Worm (Caenorhabditis elegans) whole organism, young adult: ENCODE measurements around the gene Y54G2A.49.

Experiments used
- B0019.2 ChIP-seq: fragments of 200-800 bp; sonication (Bioruptor generic); conservative IDR thresholded peaks from 2 replicates; pipeline ENCODE4 v1.3.6; 2022; ENCODE audit warnings: missing genetic modification reagents, missing genetic modification characterization, missing compliant biosample characterization
- B0035.1 ChIP-seq: sonication (generic microtip); optimal IDR thresholded peaks from 2 replicates; lab custom pipeline; 2016; ENCODE audit warnings: missing genetic modification characterization, mild to moderate bottlenecking, missing compliant biosample characterization, missing genotype, missing genetic modification reagents
- B0336.3 ChIP-seq: fragments of 200-800 bp; sonication (Bioruptor generic); IDR thresholded peaks from 2 replicates; pipeline ENCODE4 v1.3.6; 2022; ENCODE audit warnings: missing genetic modification characterization, missing compliant biosample characterization
- C06A6.2 ChIP-seq: fragments of 200-800 bp; sonication (Bioruptor generic); conservative IDR thresholded peaks from 2 replicates; pipeline ENCODE4 v1.3.6; 2022; ENCODE audit warnings: missing genetic modification characterization, missing compliant biosample characterization
- D2030.7 ChIP-seq: fragments of 200-800 bp; sonication (Bioruptor generic); IDR thresholded peaks from 2 replicates; pipeline ENCODE4 v1.3.6; 2022; ENCODE audit warnings: missing genetic modification reagents, missing genetic modification characterization, missing compliant biosample characterization
- F10E7.11 ChIP-seq: sonication (generic microtip); optimal IDR thresholded peaks from 2 replicates; lab custom pipeline; 2017; ENCODE audit warnings: mild to moderate bottlenecking, missing genetic modification characterization, moderate library complexity, missing compliant biosample characterization
- F55B11.4 ChIP-seq: sonication (generic microtip); optimal IDR thresholded peaks from 2 replicates; lab custom pipeline; 2016; ENCODE audit warnings: missing compliant biosample characterization, missing genetic modification characterization, borderline replicate concordance; ENCODE audit not compliant: insufficient read depth
- Y56A3A.18 ChIP-seq: fragments of 200-800 bp; sonication (Bioruptor generic); IDR thresholded peaks from 2 replicates; pipeline ENCODE4 v1.3.6; 2022; ENCODE audit warnings: missing genetic modification reagents, missing genetic modification characterization, missing compliant biosample characterization
- Y95B8A.8 ChIP-seq: fragments of 200-800 bp; sonication (Bioruptor generic); IDR thresholded peaks from 2 replicates; pipeline ENCODE4 v1.3.6; 2022; ENCODE audit warnings: missing genetic modification reagents, missing genetic modification characterization, missing compliant biosample characterization
- akir-1 ChIP-seq: fragments of 200-800 bp; sonication (Bioruptor generic); optimal IDR thresholded peaks from 2 replicates; lab custom pipeline; 2018; ENCODE audit warnings: mild to moderate bottlenecking, missing genetic modification characterization, moderate library complexity, missing compliant biosample characterization
- atf-7 ChIP-seq: sonication (generic microtip); optimal IDR thresholded peaks from 2 replicates; lab custom pipeline; 2017; ENCODE audit warnings: mild to moderate bottlenecking, missing genetic modification characterization, missing compliant biosample characterization
- bed-2 ChIP-seq: fragments of 200-800 bp; sonication (Bioruptor generic); IDR thresholded peaks from 2 replicates; pipeline ENCODE4 v1.3.6; 2022; ENCODE audit warnings: missing genetic modification reagents, missing genetic modification characterization, missing compliant biosample characterization
- ccch-3 ChIP-seq: fragments of 200-800 bp; sonication (Bioruptor generic); optimal IDR thresholded peaks from 2 replicates; lab custom pipeline; 2018; ENCODE audit warnings: mild to moderate bottlenecking, missing genetic modification characterization, missing compliant biosample characterization
- ceh-58 ChIP-seq: fragments of 200-800 bp; sonication (Bioruptor generic); IDR thresholded peaks from 2 replicates; pipeline ENCODE4 v1.3.6; 2022; ENCODE audit warnings: missing genetic modification characterization, missing compliant biosample characterization
- egl-18 ChIP-seq: fragments of 200-800 bp; sonication (Bioruptor generic); IDR thresholded peaks from 2 replicates; pipeline ENCODE4 v1.3.6; 2022; ENCODE audit warnings: missing genetic modification reagents, missing genetic modification characterization, missing compliant biosample characterization
- egl-44 ChIP-seq: fragments of 200-800 bp; sonication (Bioruptor generic); IDR thresholded peaks from 2 replicates; pipeline ENCODE4 v1.3.6; 2022; ENCODE audit warnings: missing genetic modification reagents, missing genetic modification characterization, missing compliant biosample characterization
- hlh-12 ChIP-seq: sonication (generic microtip); optimal IDR thresholded peaks from 2 replicates; lab custom pipeline; 2016; ENCODE audit warnings: missing genetic modification characterization, missing compliant biosample characterization
- hlh-26 ChIP-seq: fragments of 200-800 bp; sonication (Bioruptor generic); conservative IDR thresholded peaks from 2 replicates; pipeline ENCODE4 v1.3.6; 2022; ENCODE audit warnings: missing genetic modification reagents, missing genetic modification characterization, missing compliant biosample characterization
- hmg-20 ChIP-seq: fragments of 200-800 bp; sonication (Bioruptor generic); IDR thresholded peaks from 2 replicates; pipeline ENCODE4 v1.3.6; 2022; ENCODE audit warnings: missing genetic modification reagents, missing genetic modification characterization, missing compliant biosample characterization
- let-607 ChIP-seq, 2 experiments: fragments of 200-800 bp in 1 of 2; sonication (Bioruptor generic) in 1 of 2; sonication (generic microtip) in 1 of 2; optimal IDR thresholded peaks; 2 replicates each; lab custom pipeline; 2016 to 2018; ENCODE audit warnings: mild to moderate bottlenecking in 2 of 2, missing compliant biosample characterization in 2 of 2, missing genetic modification characterization in 2 of 2, moderate library complexity in 2 of 2, missing genotype in 1 of 2
- lin-54 ChIP-seq: fragments of 200-800 bp; sonication (Bioruptor generic); optimal IDR thresholded peaks from 2 replicates; lab custom pipeline; 2018; ENCODE audit warnings: mild to moderate bottlenecking, missing genetic modification characterization, missing compliant biosample characterization
- lir-1 ChIP-seq: fragments of 200-800 bp; sonication (Bioruptor generic); conservative IDR thresholded peaks from 2 replicates; pipeline ENCODE4 v1.3.6; 2022; ENCODE audit warnings: missing genetic modification reagents, missing genetic modification characterization, missing compliant biosample characterization
- nfya-2 ChIP-seq: fragments of 200-800 bp; sonication (Bioruptor generic); IDR thresholded peaks from 2 replicates; pipeline ENCODE4 v1.3.6; 2022; ENCODE audit warnings: missing genetic modification reagents, missing genetic modification characterization, missing compliant biosample characterization
- nfyb-1 ChIP-seq: fragments of 200-800 bp; sonication (Bioruptor generic); IDR thresholded peaks from 2 replicates; pipeline ENCODE4 v1.3.6; 2022; ENCODE audit warnings: missing genetic modification reagents, missing genetic modification characterization, missing compliant biosample characterization
- pbrm-1 ChIP-seq: fragments of 200-800 bp; sonication (Bioruptor generic); IDR thresholded peaks from 2 replicates; pipeline ENCODE4 v1.3.6; 2022; ENCODE audit warnings: missing genetic modification reagents, missing genetic modification characterization, missing compliant biosample characterization
- repo-1 ChIP-seq: sonication (generic microtip); optimal IDR thresholded peaks from 2 replicates; lab custom pipeline; 2017; ENCODE audit warnings: mild to moderate bottlenecking, missing genetic modification characterization, missing compliant biosample characterization
- rpc-1 ChIP-seq, 2 experiments: fragments of 150-350 bp in 1 of 2; sonication (generic microtip) in 1 of 2; optimal IDR thresholded peaks; 2 replicates each; lab custom pipeline; 2014 to 2018; ENCODE audit warnings: missing biosample characterization in 1 of 2, missing genetic modification characterization in 1 of 2, missing genetic modification reagents in 1 of 2, missing genotype in 1 of 2
- sdz-38 ChIP-seq: sonication (generic microtip); optimal IDR thresholded peaks from 2 replicates; lab custom pipeline; 2016; ENCODE audit warnings: missing genotype, missing genetic modification characterization, missing compliant biosample characterization
- snpc-4 ChIP-seq, 5 experiments: fragments of 150-350 bp in 1 of 5; sonication (generic microtip) in 4 of 5; optimal IDR thresholded peaks; 2 replicates each; lab custom pipeline; 2014 to 2018; ENCODE audit warnings: missing genetic modification characterization in 5 of 5, missing biosample characterization in 3 of 5, antibody characterized with exemption in 2 of 5, mild to moderate bottlenecking in 2 of 5, missing compliant biosample characterization in 2 of 5, missing genotype in 2 of 5, moderate library complexity in 2 of 5, missing genetic modification reagents in 1 of 5
- tbp1 ChIP-seq: fragments of 200-800 bp; sonication (Bioruptor generic); optimal IDR thresholded peaks from 2 replicates; lab custom pipeline; 2018; ENCODE audit warnings: mild to moderate bottlenecking, missing genetic modification characterization, missing compliant biosample characterization
- unc-62 ChIP-seq: fragments of 150-350 bp; optimal IDR thresholded peaks from 2 replicates; lab custom pipeline; 2014; ENCODE audit warnings: missing biosample characterization, missing genetic modification reagents, missing genetic modification characterization
- zfh-2 ChIP-seq: fragments of 200-800 bp; sonication (Bioruptor generic); conservative IDR thresholded peaks from 2 replicates; pipeline ENCODE4 v1.3.6; 2022; ENCODE audit warnings: missing genetic modification reagents, missing genetic modification characterization, missing compliant biosample characterization
- ztf-18 ChIP-seq: sonication (generic microtip); optimal IDR thresholded peaks from 2 replicates; lab custom pipeline; 2016; ENCODE audit warnings: missing genotype, mild to moderate bottlenecking, missing genetic modification characterization, missing compliant biosample characterization
- ztf-22 ChIP-seq: fragments of 200-800 bp; sonication (Bioruptor generic); optimal IDR thresholded peaks from 2 replicates; lab custom pipeline; 2018; ENCODE audit warnings: mild to moderate bottlenecking, missing genetic modification characterization, moderate library complexity, missing compliant biosample characterization
- ztf-6 ChIP-seq: fragments of 200-800 bp; sonication (Bioruptor generic); IDR thresholded peaks from 2 replicates; pipeline ENCODE4 v1.3.6; 2022; ENCODE audit warnings: missing genetic modification reagents, missing genetic modification characterization, missing compliant biosample characterization

Gene Y54G2A.49

ce11 chrIV:2886655-2887054, 33.6 kb upstream of the Y54G2A.49 start, which contains the start of gene dml-1:
Gene dml-1, plus strand, starts transcription at chrIV:2886955.
- TF ChIP-seq egl-44 (GFP tag; lab: Robert Waterston, UW) (no peak), rpc-1 (optimal IDR thresholded peaks at IDR 0.05; lab: Kevin White, UChicago) (no peak), rpc-1 (tag; optimal IDR thresholded peaks at IDR 0.05; lab: Kevin White, UChicago) (no peak)

- TF ChIP-seq B0019.2 (GFP tag; lab: Robert Waterston, UW) (no peak), lir-1 (GFP tag; lab: Robert Waterston, UW) (no peak), snpc-4 (GFP tag; optimal IDR thresholded peaks at IDR 0.05; lab: Kevin White, UChicago) (no peak), snpc-4 (tag; optimal IDR thresholded peaks at IDR 0.05; lab: Kevin White, UChicago) (no peak), F55B11.4 (no peak), egl-18 (GFP tag; lab: Robert Waterston, UW) (no peak), Y56A3A.18 (GFP tag; lab: Robert Waterston, UW) (no peak), F10E7.11 (no peak), hmg-20 (GFP tag; lab: Robert Waterston, UW) (no peak), bed-2 (GFP tag; lab: Robert Waterston, UW) (no peak), hlh-12 (tag; lab: Kevin White, UChicago) (no peak), Y95B8A.8 (GFP tag; lab: Robert Waterston, UW) (no peak), egl-44 (GFP tag; lab: Robert Waterston, UW) (no peak), ccch-3 (no peak), ztf-18 (no peak), atf-7 (tag; lab: Kevin White, UChicago) (no peak), rpc-1 (optimal IDR thresholded peaks at IDR 0.05; lab: Kevin White, UChicago) (no peak), rpc-1 (tag; optimal IDR thresholded peaks at IDR 0.05; lab: Kevin White, UChicago) (no peak)
Observed at ce11 chrIV:2885260-2885659, 32.2 kb upstream of the Y54G2A.49 start.

ce11 chrIV:2864743-2865142, 11.7 kb upstream of the Y54G2A.49 start, which contains the start of gene Y54G2A.16:
Gene Y54G2A.16, minus strand, starts transcription at chrIV:2864843.
- TF ChIP-seq sdz-38 (tag; lab: Kevin White, UChicago): no peak
- TF ChIP-seq ztf-6 (GFP tag; lab: Robert Waterston, UW): no peak
- no peak for TF ChIP-seq egl-18 (GFP tag; lab: Robert Waterston, UW)
- TF ChIP-seq hlh-26 (GFP tag; lab: Robert Waterston, UW): no peak
- TF ChIP-seq repo-1: no peak
- TF ChIP-seq nfya-2 (GFP tag; lab: Robert Waterston, UW): no peak
- no peak for TF ChIP-seq nfyb-1
- no peak for TF ChIP-seq lin-54 (GFP tag; lab: Kevin White, UChicago)
- TF ChIP-seq hmg-20 (GFP tag; lab: Robert Waterston, UW): no peak
- no peak for TF ChIP-seq B0336.3 (GFP tag; lab: Robert Waterston, UW)
- no peak for TF ChIP-seq ztf-22 (GFP tag; lab: Kevin White, UChicago)
- TF ChIP-seq let-607 (tag; optimal IDR thresholded peaks at IDR 0.05; lab: Kevin White, UChicago): no peak
- no peak for TF ChIP-seq ceh-58 (GFP tag; lab: Robert Waterston, UW)

ce11 chrIV:2858734-2859133, 5.7 kb upstream of the Y54G2A.49 start:
- TF ChIP-seq nfya-2 (GFP tag; lab: Robert Waterston, UW) (no peak), zfh-2 (GFP tag; lab: Robert Waterston, UW) (no peak), pbrm-1 (no peak), akir-1 (GFP tag; lab: Kevin White, UChicago) (no peak), ceh-58 (GFP tag; lab: Robert Waterston, UW) (no peak), repo-1 (no peak), B0035.1 (no peak), sdz-38 (tag; lab: Kevin White, UChicago) (no peak), C06A6.2 (no peak), D2030.7 (GFP tag; lab: Robert Waterston, UW) (no peak), unc-62 (GFP tag; lab: Kevin White, UChicago) (no peak), tbp1 (GFP tag; lab: Kevin White, UChicago) (no peak)
- TF ChIP-seq, all 124 proteins: peak for 0
